Worm (Caenorhabditis elegans): ENCODE results near the gene C33D9.8.

- TF ChIP-seq Y75B8A.6 (GFP tag; IDR thresholded peaks at IDR 0.05) (no peak), hmg-1.1 (GFP tag; IDR thresholded peaks at IDR 0.05) (no peak), lir-3 (tag; optimal IDR thresholded peaks at IDR 0.05) (no peak), pha-4 (GFP tag; IDR thresholded peaks at IDR 0.05) (no peak), pha-4 (tag; optimal IDR thresholded peaks at IDR 0.05) (no peak), nhr-237 (tag; optimal IDR thresholded peaks at IDR 0.05) (no peak), tag-97 (GFP tag; IDR thresholded peaks at IDR 0.05) (no peak), mes-2 (tag; optimal IDR thresholded peaks at IDR 0.05; ENCODE audit: poor library complexity, severe bottlenecking) (no peak), aha-1 (tag) (peak; percentile 50), ceh-82 (tag; optimal IDR thresholded peaks at IDR 0.05) (no peak), aly-2 (tag; optimal IDR thresholded peaks at IDR 0.05) (no peak), nhr-25 (tag; optimal IDR thresholded peaks at IDR 0.05; ENCODE audit: borderline replicate concordance, insufficient read depth) (no peak), lin-39 (tag; optimal IDR thresholded peaks at IDR 0.05) (no peak)
Observed at ce11 chrIV:8778045-8778444, 8.5 kb downstream of the C33D9.8 start, which contains the start of gene C33D9.6.
